Fruit fly (Drosophila melanogaster) whole organism, wandering third instar larva: ENCODE measurements around the gene Hnf4.

Experiments used
- Abd-B ChIP-seq: fragments of >200 bp; optimal IDR thresholded peaks from 2 replicates; lab custom pipeline; 2017; ENCODE audit warnings: missing biosample characterization, missing genetic modification characterization
- CG32264 ChIP-seq: fragments of 200-800 bp; sonication (Bioruptor generic); optimal IDR thresholded peaks from 2 replicates; lab custom pipeline; 2016; ENCODE audit warnings: missing biosample characterization, missing genetic modification characterization
- CG9705 ChIP-seq: fragments of 200-800 bp; sonication (Bioruptor generic); optimal IDR thresholded peaks from 2 replicates; lab custom pipeline; 2018; ENCODE audit warnings: missing biosample characterization, mild to moderate bottlenecking, missing genetic modification characterization
- CrebA ChIP-seq: fragments of 200-800 bp; sonication (Bioruptor generic); optimal IDR thresholded peaks from 2 replicates; lab custom pipeline; 2016; ENCODE audit warnings: missing biosample characterization, mild to moderate bottlenecking, missing genetic modification characterization, borderline replicate concordance
- Dfd ChIP-seq: fragments of >200 bp; optimal IDR thresholded peaks from 2 replicates; lab custom pipeline; 2017; ENCODE audit warnings: missing biosample characterization, missing genetic modification characterization
- GATAd ChIP-seq: sonication (Bioruptor generic); optimal IDR thresholded peaks from 2 replicates; lab custom pipeline; 2016; ENCODE audit warnings: missing biosample characterization, missing genetic modification characterization
- HLH106 ChIP-seq: fragments of 200-800 bp; optimal IDR thresholded peaks from 3 replicates; lab custom pipeline; 2019; ENCODE audit warnings: missing biosample characterization, mild to moderate bottlenecking, missing genetic modification characterization, moderate library complexity
- Hnf4 ChIP-seq: fragments of 200-800 bp; sonication (Bioruptor generic); optimal IDR thresholded peaks from 2 replicates; lab custom pipeline; 2016; ENCODE audit warnings: missing biosample characterization, mild to moderate bottlenecking, missing genetic modification characterization
- Hr78 ChIP-seq: fragments of >200 bp; optimal IDR thresholded peaks from 2 replicates; lab custom pipeline; 2017; ENCODE audit warnings: missing biosample characterization, missing genetic modification characterization
- Hr83 ChIP-seq: fragments of 200-300 bp; sonication (Bioruptor generic); optimal IDR thresholded peaks from 2 replicates; lab custom pipeline; 2016; ENCODE audit warnings: missing biosample characterization, mild to moderate bottlenecking, missing genetic modification characterization, moderate library complexity; ENCODE audit not compliant: poor library complexity, severe bottlenecking
- Jra ChIP-seq: sonication (Bioruptor generic); optimal IDR thresholded peaks from 2 replicates; lab custom pipeline; 2016; ENCODE audit warnings: missing biosample characterization, missing genetic modification characterization
- Mio ChIP-seq: sonication (Bioruptor generic); optimal IDR thresholded peaks from 2 replicates; lab custom pipeline; 2016; ENCODE audit warnings: missing biosample characterization, missing genetic modification characterization
- N ChIP-seq: fragments of >200 bp; optimal IDR thresholded peaks from 2 replicates; lab custom pipeline; 2018; ENCODE audit warnings: missing biosample characterization, missing external identifiers, missing genetic modification characterization
- OdsH ChIP-seq: fragments of 200-800 bp; sonication (Bioruptor generic); optimal IDR thresholded peaks from 2 replicates; lab custom pipeline; 2016; ENCODE audit warnings: missing biosample characterization, mild to moderate bottlenecking, missing genetic modification characterization
- Rel ChIP-seq, 2 experiments: fragments of 200-800 bp; sonication (Bioruptor generic) in 1 of 2; optimal IDR thresholded peaks; 2 replicates in 1 of 2; 3 replicates in 1 of 2; lab custom pipeline; 2016 to 2019; ENCODE audit warnings: mild to moderate bottlenecking in 2 of 2, missing biosample characterization in 2 of 2, missing genetic modification characterization in 2 of 2, moderate library complexity in 1 of 2
- Sp1 ChIP-seq: fragments of 200-800 bp; sonication (Bioruptor generic); optimal IDR thresholded peaks from 3 replicates; lab custom pipeline; 2019; ENCODE audit warnings: missing biosample characterization, mild to moderate bottlenecking, missing genetic modification characterization, moderate library complexity
- Vsx2 ChIP-seq: fragments of 200-300, 225-300 bp; sonication (Bioruptor generic); optimal IDR thresholded peaks from 2 replicates; lab custom pipeline; 2018; ENCODE audit warnings: missing biosample characterization, missing genetic modification characterization; ENCODE audit not compliant: partially characterized antibody
- br ChIP-seq: fragments of 200-800 bp; sonication (Bioruptor generic); optimal IDR thresholded peaks from 2 replicates; lab custom pipeline; 2016; ENCODE audit warnings: missing biosample characterization, missing genetic modification characterization
- brk ChIP-seq: fragments of 200-800 bp; sonication (Bioruptor generic); optimal IDR thresholded peaks from 2 replicates; lab custom pipeline; 2016; ENCODE audit warnings: missing biosample characterization, mild to moderate bottlenecking, missing genetic modification characterization
- dl ChIP-seq, 2 experiments: fragments of 175-275, 200-275 bp in 1 of 2; fragments of 200-275 bp in 1 of 2; sonication (Bioruptor generic); optimal IDR thresholded peaks; lab custom pipeline; 2018; ENCODE audit warnings: mild to moderate bottlenecking in 2 of 2, missing biosample characterization in 2 of 2, missing genetic modification characterization in 2 of 2, moderate library complexity in 2 of 2; ENCODE audit not compliant: partially characterized antibody in 2 of 2, insufficient read depth in 1 of 2
- dmrt93B ChIP-seq: fragments of 200-800 bp; sonication (Bioruptor generic); optimal IDR thresholded peaks from 2 replicates; lab custom pipeline; 2018; ENCODE audit warnings: missing biosample characterization, mild to moderate bottlenecking, missing genetic modification characterization
- ey ChIP-seq: fragments of 200-800 bp; sonication (Bioruptor generic); optimal IDR thresholded peaks from 2 replicates; lab custom pipeline; 2016; ENCODE audit warnings: missing biosample characterization, missing genetic modification characterization
- foxo ChIP-seq, 2 experiments: fragments of 200-800 bp; sonication (Bioruptor generic); optimal IDR thresholded peaks; 2 replicates in 1 of 2; 3 replicates in 1 of 2; lab custom pipeline; 2016 to 2017; ENCODE audit warnings: missing biosample characterization in 2 of 2, missing genetic modification characterization in 2 of 2
- fru ChIP-seq: fragments of 200-800 bp; sonication (Bioruptor generic); optimal IDR thresholded peaks from 3 replicates; lab custom pipeline; 2016; ENCODE audit warnings: missing biosample characterization, mild to moderate bottlenecking, missing genetic modification characterization
- h ChIP-seq: fragments of 200-800 bp; sonication (Bioruptor generic); optimal IDR thresholded peaks from 3 replicates; lab custom pipeline; 2016; ENCODE audit warnings: missing biosample characterization, mild to moderate bottlenecking, missing genetic modification characterization
- lola ChIP-seq: fragments of >200 bp; optimal IDR thresholded peaks from 2 replicates; lab custom pipeline; 2017; ENCODE audit warnings: missing biosample characterization, missing genetic modification characterization
- pan ChIP-seq: fragments of >200 bp; optimal IDR thresholded peaks from 2 replicates; lab custom pipeline; 2017
- psq ChIP-seq: fragments of 200-800 bp; sonication (Bioruptor generic); optimal IDR thresholded peaks from 3 replicates; lab custom pipeline; 2017; ENCODE audit warnings: missing biosample characterization, mild to moderate bottlenecking, missing genetic modification characterization, moderate library complexity
- rgr ChIP-seq: fragments of 200-800 bp; sonication (Bioruptor generic); optimal IDR thresholded peaks from 3 replicates; lab custom pipeline; 2016; ENCODE audit warnings: missing biosample characterization, mild to moderate bottlenecking, missing genetic modification characterization
- sage ChIP-seq: fragments of 200-800 bp; sonication (Bioruptor generic); optimal IDR thresholded peaks from 2 replicates; lab custom pipeline; 2016; ENCODE audit warnings: missing biosample characterization, mild to moderate bottlenecking, missing genetic modification characterization
- sv ChIP-seq: fragments of 200-800 bp; sonication (Bioruptor generic); optimal IDR thresholded peaks from 3 replicates; lab custom pipeline; 2016; ENCODE audit warnings: missing biosample characterization, missing genetic modification characterization
- tai ChIP-seq: sonication (Bioruptor generic); optimal IDR thresholded peaks from 2 replicates; lab custom pipeline; 2016; ENCODE audit warnings: missing biosample characterization, missing genetic modification characterization
- usp ChIP-seq: fragments of >200 bp; optimal IDR thresholded peaks from 2 replicates; lab custom pipeline; 2017; ENCODE audit warnings: missing biosample characterization, missing genetic modification characterization
- woc ChIP-seq: sonication (Bioruptor generic); optimal IDR thresholded peaks from 2 replicates; lab custom pipeline; 2016; ENCODE audit warnings: missing biosample characterization, mild to moderate bottlenecking, missing genetic modification characterization

The Hnf4 gene

dm6 chr2L:8704648-8705622 lies 4.5 kb downstream of the Hnf4 start, which contains the start of gene CatB:
Gene CatB (plus strand): TSS chr2L:8705572.
- peak; percentile 16 for TF ChIP-seq br (GFP tag; lab: Kevin White, UChicago)
- peak; percentile 73 for TF ChIP-seq brk
- peak; percentile 64 for TF ChIP-seq Sp1 (GFP tag; lab: Kevin White, UChicago)
- no peak for TF ChIP-seq Vsx2 (GFP tag; lab: Kevin White, UChicago)
- no peak for TF ChIP-seq Mio (GFP tag; lab: Kevin White, UChicago)
- TF ChIP-seq CrebA (GFP tag; lab: Kevin White, UChicago), result peak; percentile 92
- peak; percentile 72 for TF ChIP-seq Hnf4 (GFP tag; lab: Kevin White, UChicago)
- no peak for TF ChIP-seq sage (GFP tag; lab: Kevin White, UChicago)
- TF ChIP-seq ey (GFP tag; lab: Kevin White, UChicago), result no peak
- TF ChIP-seq foxo (GFP tag; optimal IDR thresholded peaks at IDR 0.05; lab: Kevin White, UChicago), result peak in 1 of 2 experiments; percentile 33
- TF ChIP-seq Rel (GFP tag; optimal IDR thresholded peaks at IDR 0.05; lab: Kevin White, UChicago), result peak; percentile 65
- TF ChIP-seq Rel (tag; optimal IDR thresholded peaks at IDR 0.05; lab: Kevin White, UChicago), result peak; percentile 60
- TF ChIP-seq woc (GFP tag; lab: Kevin White, UChicago), result peak; percentile 10
- TF ChIP-seq h (GFP tag; lab: Kevin White, UChicago), result peak; percentile 66

dm6 chr2L:8702907-8703626 lies 6.3 kb downstream of the Hnf4 start:
- TF ChIP-seq Rel (GFP tag; optimal IDR thresholded peaks at IDR 0.05; lab: Kevin White, UChicago), result no peak
- TF ChIP-seq Rel (tag; optimal IDR thresholded peaks at IDR 0.05; lab: Kevin White, UChicago), result peak; percentile 98
- TF ChIP-seq sage (GFP tag; lab: Kevin White, UChicago), result no peak
- TF ChIP-seq sv, result no peak
- TF ChIP-seq, all 38 proteins: peak for 1

DNA sequence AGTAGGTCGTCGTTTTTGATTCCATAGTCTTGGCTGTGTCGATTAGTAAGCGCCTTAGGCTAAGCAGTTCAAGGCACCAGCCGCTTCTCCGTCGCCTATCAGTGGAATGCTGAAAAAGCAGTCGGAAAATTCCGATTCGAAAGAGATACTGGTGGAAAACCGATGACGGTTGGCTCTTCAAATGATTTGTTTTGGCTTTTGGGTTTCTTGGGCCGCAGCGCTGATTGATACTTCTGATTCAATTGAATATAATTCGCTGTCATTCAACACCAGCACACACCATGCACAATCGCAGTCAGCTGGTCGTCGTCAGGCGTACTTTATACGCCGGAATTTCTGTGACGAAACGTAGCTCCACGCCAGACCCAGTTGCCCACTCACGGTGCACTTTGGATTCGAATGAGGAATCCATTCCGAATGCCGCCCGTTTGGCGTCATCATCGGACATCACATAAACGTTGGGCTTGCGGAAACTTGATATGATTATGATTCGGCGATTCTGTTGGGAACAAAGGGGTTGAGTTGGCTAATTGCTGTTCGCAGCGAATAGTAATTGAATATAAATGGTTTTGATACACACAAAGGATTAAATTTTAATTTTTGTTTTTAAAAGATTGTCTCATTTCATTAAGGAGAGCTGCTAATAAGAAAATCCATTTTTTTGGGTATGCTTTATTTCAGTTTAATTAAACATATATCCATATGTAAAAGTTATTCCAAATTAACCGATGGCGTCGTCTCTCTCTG lies 8.4 kb downstream of the Hnf4 start:
- TF ChIP-seq CG32264 (GFP tag; lab: Kevin White, UChicago) (no peak), sv (no peak), GATAd (no peak), N (GFP tag; lab: Kevin White, UChicago) (no peak), Rel (GFP tag; optimal IDR thresholded peaks at IDR 0.05; lab: Kevin White, UChicago) (no peak), Rel (tag; optimal IDR thresholded peaks at IDR 0.05; lab: Kevin White, UChicago) (peak; percentile 17), psq (no peak), fru (GFP tag; lab: Kevin White, UChicago) (no peak), foxo (GFP tag; optimal IDR thresholded peaks at IDR 0.05; lab: Kevin White, UChicago) (no peak), usp (GFP tag; lab: Kevin White, UChicago) (no peak), brk (no peak), Hnf4 (GFP tag; lab: Kevin White, UChicago) (peak; percentile 53), dmrt93B (GFP tag; lab: Kevin White, UChicago) (no peak), h (GFP tag; lab: Kevin White, UChicago) (no peak), Hr78 (no peak), lola (GFP tag; lab: Kevin White, UChicago) (no peak)
- TF ChIP-seq, all 38 proteins: peak for 2

DNA sequence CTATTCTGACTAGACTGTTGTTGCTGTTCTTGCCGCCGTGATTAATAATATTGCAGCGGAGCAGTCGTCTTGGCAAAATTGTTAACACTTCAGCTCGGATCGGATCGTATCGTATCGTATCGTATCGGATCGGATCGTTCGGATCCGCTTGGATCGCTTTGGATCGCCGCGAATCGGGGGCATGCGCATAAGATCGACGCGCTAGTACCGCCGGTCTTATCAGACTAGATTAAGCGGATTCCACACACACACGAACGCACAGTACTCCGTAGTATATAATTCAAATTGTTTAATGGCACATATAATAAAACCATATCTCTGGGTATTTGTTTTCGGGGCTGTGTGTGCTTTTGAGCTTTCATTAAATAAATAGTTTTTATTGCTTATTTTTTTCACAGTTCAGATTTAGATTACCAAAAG lies 9.5 kb downstream of the Hnf4 start:
- TF ChIP-seq sv (no peak), Sp1 (GFP tag; lab: Kevin White, UChicago) (peak; percentile 31), OdsH (GFP tag; lab: Kevin White, UChicago) (peak; percentile 6), Dfd (GFP tag; lab: Kevin White, UChicago) (no peak), Rel (GFP tag; optimal IDR thresholded peaks at IDR 0.05; lab: Kevin White, UChicago) (peak; percentile 10), Rel (tag; optimal IDR thresholded peaks at IDR 0.05; lab: Kevin White, UChicago) (peak; percentile 82), CG32264 (GFP tag; lab: Kevin White, UChicago) (no peak), br (GFP tag; lab: Kevin White, UChicago) (peak; percentile 59), psq (no peak), Hr78 (no peak), N (GFP tag; lab: Kevin White, UChicago) (no peak), Abd-B (GFP tag; lab: Kevin White, UChicago) (no peak), Jra (no peak), tai (no peak), dl (GFP tag; optimal IDR thresholded peaks at IDR 0.05; lab: Kevin White, UChicago; ENCODE audit: insufficient read depth in 1 of 2, partially characterized antibody in 2 of 2) (no peak), CG9705 (GFP tag; lab: Kevin White, UChicago) (no peak), Mio (GFP tag; lab: Kevin White, UChicago) (no peak), CrebA (GFP tag; lab: Kevin White, UChicago) (peak; percentile 67), rgr (GFP tag; lab: Kevin White, UChicago) (no peak), woc (GFP tag; lab: Kevin White, UChicago) (no peak), HLH106 (tag; lab: Kevin White, UChicago) (no peak), Hr83 (GFP tag; lab: Kevin White, UChicago) (peak; percentile 69), brk (peak; percentile 45), GATAd (no peak), pan (no peak), ey (GFP tag; lab: Kevin White, UChicago) (no peak), usp (GFP tag; lab: Kevin White, UChicago) (no peak), fru (GFP tag; lab: Kevin White, UChicago) (no peak), lola (GFP tag; lab: Kevin White, UChicago) (no peak)
